Fruit fly (Drosophila melanogaster) S2 (cell line): ENCODE results near the gene NFAT.

Source experiments
- CG8478 ChIP-seq: fragments of >200 bp; optimal IDR thresholded peaks from 2 replicates; lab custom pipeline; 2018
- CTCF ChIP-seq, 2 experiments: fragments of >200 bp; optimal IDR thresholded peaks; 2 replicates each; lab custom pipeline; 2018

DNA sequence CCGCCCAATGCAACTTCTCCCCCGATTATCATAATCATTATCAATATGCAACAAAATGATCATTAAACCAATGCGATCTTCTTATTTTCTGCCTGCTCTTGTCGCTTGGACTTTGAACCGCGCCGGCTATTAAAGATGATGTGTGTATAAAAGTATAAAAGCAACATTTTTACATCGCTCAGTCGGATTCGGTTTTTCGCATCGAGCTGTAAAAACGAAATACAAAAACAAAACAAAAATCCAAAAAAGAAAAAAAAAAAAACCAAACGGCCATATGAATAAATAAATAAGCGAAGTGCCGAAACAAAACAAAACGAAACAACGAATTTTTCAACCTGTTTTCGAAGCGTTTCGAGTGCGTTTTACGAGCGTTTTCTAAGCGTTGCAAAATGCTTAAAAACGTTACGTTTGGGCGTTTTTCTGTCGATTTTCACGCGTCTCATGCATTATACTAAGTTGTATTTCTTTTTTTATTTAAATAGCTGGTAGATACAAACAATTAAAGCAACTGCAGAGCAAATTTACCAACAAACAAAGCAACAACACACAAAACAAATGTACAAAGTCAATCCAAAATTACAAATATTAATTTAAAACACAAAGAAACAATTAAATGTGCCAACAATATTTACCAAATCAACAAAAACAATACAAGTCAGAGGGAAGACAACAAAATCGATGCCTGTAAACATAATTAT lies 20.3 kb downstream of the NFAT start:
- no peak for TF ChIP-seq CTCF (optimal IDR thresholded peaks at IDR 0.05; lab: Kevin White, UChicago)
- no peak for TF ChIP-seq CG8478 (lab: Kevin White, UChicago)
